Fruit fly (Drosophila melanogaster): ENCODE data around the gene alph.

dm6 chr3R:29548751-29549150 is 42.9 kb upstream of the alph start:
- no peak for TF ChIP-seq EcR (GFP tag; optimal IDR thresholded peaks at IDR 0.05)
- TF ChIP-seq Pif1B (GFP tag; optimal IDR thresholded peaks at IDR 0.05): no peak
- no peak for TF ChIP-seq CG14655 (GFP tag; optimal IDR thresholded peaks at IDR 0.05)
- TF ChIP-seq CG34367 (tag; optimal IDR thresholded peaks at IDR 0.05): no peak
- TF ChIP-seq CG8301 (tag; optimal IDR thresholded peaks at IDR 0.05): no peak
- no peak for TF ChIP-seq CG13204 (GFP tag; optimal IDR thresholded peaks at IDR 0.05)
